Worm (Caenorhabditis elegans) whole organism, young adult: ENCODE measurements around the gene C24H11.5.

ENCODE experiments used
- B0019.2 ChIP-seq: fragments of 200-800 bp; sonication (Bioruptor generic); conservative IDR thresholded peaks from 2 replicates; pipeline ENCODE4 v1.3.6; 2022; ENCODE audit warnings: missing genetic modification reagents, missing genetic modification characterization, missing compliant biosample characterization
- ama-1 ChIP-seq, 3 experiments: fragments of 150-350 bp in 1 of 3; sonication (generic microtip) in 2 of 3; optimal IDR thresholded peaks; 2 replicates each; lab custom pipeline; 2014 to 2018; ENCODE audit warnings: missing biosample characterization in 2 of 3, missing genetic modification characterization in 2 of 3, missing genetic modification reagents in 2 of 3
- athp-1 ChIP-seq: sonication (generic microtip); optimal IDR thresholded peaks from 2 replicates; lab custom pipeline; 2017; ENCODE audit warnings: mild to moderate bottlenecking, missing genetic modification characterization, missing compliant biosample characterization
- ceh-58 ChIP-seq: fragments of 200-800 bp; sonication (Bioruptor generic); IDR thresholded peaks from 2 replicates; pipeline ENCODE4 v1.3.6; 2022; ENCODE audit warnings: missing genetic modification characterization, missing compliant biosample characterization
- mel-28 ChIP-seq: sonication (generic microtip); optimal IDR thresholded peaks from 2 replicates; lab custom pipeline; 2016; ENCODE audit warnings: borderline replicate concordance, mild to moderate bottlenecking, missing genetic modification characterization, missing compliant biosample characterization
- unc-130 ChIP-seq: sonication (generic microtip); optimal IDR thresholded peaks from 2 replicates; lab custom pipeline; 2016; ENCODE audit warnings: missing genetic modification reagents, missing genetic modification characterization, missing compliant biosample characterization

ce11 chrIII:11737527-11737926 lies 42.5 kb upstream of the C24H11.5 start, which contains the start of gene sup-1:
- TF ChIP-seq athp-1 (tag; lab: Kevin White, UChicago) (no peak), unc-130 (no peak), mel-28 (tag; lab: Kevin White, UChicago) (no peak), ceh-58 (GFP tag; lab: Robert Waterston, UW) (no peak), ama-1 (optimal IDR thresholded peaks at IDR 0.05; lab: Kevin White, UChicago) (no peak), ama-1 (GFP tag; optimal IDR thresholded peaks at IDR 0.05; lab: Kevin White, UChicago) (no peak), B0019.2 (GFP tag; lab: Robert Waterston, UW) (no peak)
